Fruit fly (Drosophila melanogaster) whole organism, embryonic: ENCODE results near the gene Vps37B.
A peak's percentile ranks its signal among the peaks of the same experiment; 100 is the strongest.

Source experiments
- Aef1 ChIP-seq: fragments of 200-800 bp; sonication (Bioruptor generic); IDR thresholded peaks from 3 replicates; pipeline ENCODE4 v1.3.6; 2022; ENCODE audit warnings: missing biosample characterization, missing genetic modification characterization
- Atf6 ChIP-seq: fragments of 200-800 bp; sonication (Bioruptor generic); IDR thresholded peaks from 2 replicates; pipeline ENCODE4 v1.3.6; 2022; ENCODE audit warnings: missing biosample characterization, missing genetic modification characterization
- CG11723 ChIP-seq: fragments of 200-800 bp; sonication (Bioruptor generic); optimal IDR thresholded peaks from 2 replicates; lab custom pipeline; 2017; ENCODE audit warnings: missing biosample characterization, mild to moderate bottlenecking, missing genetic modification characterization
- CG14860 ChIP-seq: fragments of 200-800 bp; sonication (Bioruptor generic); IDR thresholded peaks from 3 replicates; pipeline ENCODE4 v1.3.6; 2022; ENCODE audit warnings: missing biosample characterization, missing genetic modification characterization; ENCODE audit not compliant: partially characterized antibody
- CG15514 ChIP-seq: fragments of 200-800 bp; sonication (Bioruptor generic); optimal IDR thresholded peaks from 3 replicates; lab custom pipeline; 2017; ENCODE audit warnings: missing biosample characterization, missing genetic modification characterization, mild to moderate bottlenecking, moderate library complexity, missing genetic modification reagents
- CG15601 ChIP-seq: fragments of 200-800 bp; sonication (Bioruptor generic); optimal IDR thresholded peaks from 3 replicates; lab custom pipeline; 2019; ENCODE audit warnings: missing biosample characterization, mild to moderate bottlenecking, missing genetic modification characterization, moderate library complexity
- CG1602 ChIP-seq: fragments of 200-800 bp; sonication (Bioruptor generic); optimal IDR thresholded peaks from 3 replicates; lab custom pipeline; 2016; ENCODE audit warnings: missing biosample characterization, missing genetic modification characterization
- CG17829 ChIP-seq: fragments of 200-800 bp; optimal IDR thresholded peaks from 2 replicates; lab custom pipeline; 2019; ENCODE audit warnings: missing biosample characterization, mild to moderate bottlenecking, missing genetic modification characterization, moderate library complexity
- CG18011 ChIP-seq: fragments of 200-800 bp; sonication (Bioruptor generic); optimal IDR thresholded peaks from 2 replicates; lab custom pipeline; 2017; ENCODE audit warnings: missing biosample characterization, missing genetic modification characterization, mild to moderate bottlenecking, moderate library complexity, missing genotype
- CG18599 ChIP-seq: fragments of 200-800 bp; sonication (Bioruptor generic); optimal IDR thresholded peaks from 3 replicates; lab custom pipeline; 2017; ENCODE audit warnings: missing biosample characterization, missing genetic modification characterization, mild to moderate bottlenecking, moderate library complexity, missing genetic modification reagents
- CG2120 ChIP-seq: fragments of 200-800 bp; sonication (Bioruptor generic); optimal IDR thresholded peaks from 3 replicates; lab custom pipeline; 2016; ENCODE audit warnings: missing biosample characterization, missing genetic modification characterization
- CG2129 ChIP-seq: fragments of 200-800 bp; sonication (Bioruptor generic); IDR thresholded peaks from 2 replicates; pipeline ENCODE4 v1.3.6; 2022; ENCODE audit warnings: missing biosample characterization, missing genetic modification characterization; ENCODE audit not compliant: partially characterized antibody
- CG2712 ChIP-seq: fragments of 200-800 bp; optimal IDR thresholded peaks from 3 replicates; lab custom pipeline; 2019; ENCODE audit warnings: missing biosample characterization, mild to moderate bottlenecking, missing genetic modification characterization, moderate library complexity
- CG31441 ChIP-seq: fragments of 200-800 bp; sonication (Bioruptor generic); IDR thresholded peaks from 2 replicates; pipeline ENCODE4 v1.3.6; 2022; ENCODE audit warnings: missing biosample characterization, missing genetic modification characterization
- CG3163 ChIP-seq: fragments of 200-800 bp; sonication (Bioruptor generic); optimal IDR thresholded peaks from 3 replicates; lab custom pipeline; 2016; ENCODE audit warnings: missing biosample characterization, missing genetic modification characterization
- CG33557 ChIP-seq: fragments of 200-800 bp; sonication (Bioruptor generic); optimal IDR thresholded peaks from 2 replicates; lab custom pipeline; 2019; ENCODE audit warnings: missing biosample characterization, mild to moderate bottlenecking, missing genetic modification characterization, moderate library complexity
- CG34224 ChIP-seq: fragments of 200-800 bp; sonication (Bioruptor generic); IDR thresholded peaks from 3 replicates; pipeline ENCODE4 v1.3.6; 2022; ENCODE audit warnings: missing biosample characterization, missing genetic modification characterization; ENCODE audit not compliant: partially characterized antibody
- CG4424 ChIP-seq: fragments of 200-800 bp; sonication (Bioruptor generic); optimal IDR thresholded peaks from 3 replicates; lab custom pipeline; 2016; ENCODE audit warnings: missing biosample characterization, missing genetic modification characterization
- CG9797 ChIP-seq: fragments of 200-800 bp; sonication (Bioruptor generic); optimal IDR thresholded peaks from 3 replicates; lab custom pipeline; 2018; ENCODE audit warnings: missing biosample characterization, mild to moderate bottlenecking, missing genetic modification characterization
- CG9876 ChIP-seq: fragments of 200-800 bp; sonication (Bioruptor generic); optimal IDR thresholded peaks from 2 replicates; lab custom pipeline; 2016; ENCODE audit warnings: missing biosample characterization, missing genetic modification characterization
- CoRest ChIP-seq: fragments of 200-800 bp; sonication (Bioruptor generic); optimal IDR thresholded peaks from 3 replicates; lab custom pipeline; 2018; ENCODE audit warnings: missing biosample characterization, mild to moderate bottlenecking, missing genetic modification characterization, moderate library complexity
- Dek ChIP-seq: fragments of 200-800 bp; sonication (Bioruptor generic); optimal IDR thresholded peaks from 3 replicates; lab custom pipeline; 2019; ENCODE audit warnings: missing biosample characterization, mild to moderate bottlenecking, missing genetic modification characterization, moderate library complexity
- Doc3 ChIP-seq: fragments of 200-800 bp; sonication (Bioruptor generic); IDR thresholded peaks from 3 replicates; pipeline ENCODE4 v1.3.6; 2022; ENCODE audit warnings: missing biosample characterization, missing genetic modification characterization; ENCODE audit not compliant: partially characterized antibody
- HHEX ChIP-seq: fragments of 200-800 bp; sonication (Bioruptor generic); optimal IDR thresholded peaks from 3 replicates; lab custom pipeline; 2017; ENCODE audit warnings: missing biosample characterization, mild to moderate bottlenecking, missing genetic modification characterization, missing genetic modification reagents
- Hmr ChIP-seq: fragments of 200-800 bp; sonication (Bioruptor generic); optimal IDR thresholded peaks from 3 replicates; lab custom pipeline; 2017; ENCODE audit warnings: mild to moderate bottlenecking, missing biosample characterization, missing genetic modification reagents, missing genetic modification characterization
- Pdp1 ChIP-seq, 2 experiments: fragments of 200-800 bp; sonication (Bioruptor generic); optimal IDR thresholded peaks; 3 replicates each; lab custom pipeline; 2016; ENCODE audit warnings: missing biosample characterization in 2 of 2, missing genetic modification characterization in 2 of 2, mild to moderate bottlenecking in 1 of 2, moderate library complexity in 1 of 2
- Spps ChIP-seq: fragments of 200-800 bp; sonication (Bioruptor generic); optimal IDR thresholded peaks from 2 replicates; lab custom pipeline; 2018; ENCODE audit warnings: missing biosample characterization, mild to moderate bottlenecking, missing genetic modification characterization
- Sry-β ChIP-seq: fragments of 200-800 bp; sonication (Bioruptor generic); optimal IDR thresholded peaks from 2 replicates; lab custom pipeline; 2018; ENCODE audit warnings: missing biosample characterization, mild to moderate bottlenecking, missing genetic modification characterization, moderate library complexity
- Vsx1 ChIP-seq: fragments of 200-800 bp; sonication (Bioruptor generic); optimal IDR thresholded peaks from 2 replicates; lab custom pipeline; 2017; ENCODE audit warnings: missing biosample characterization, mild to moderate bottlenecking, missing genetic modification characterization, missing genetic modification reagents
- bowl ChIP-seq: fragments of 200-800 bp; sonication (Bioruptor generic); IDR thresholded peaks from 2 replicates; pipeline ENCODE4 v1.3.6; 2022; ENCODE audit warnings: missing biosample characterization, missing genetic modification characterization
- cato ChIP-seq: fragments of 200-800 bp; sonication (Bioruptor generic); optimal IDR thresholded peaks from 2 replicates; lab custom pipeline; 2016; ENCODE audit warnings: missing biosample characterization, missing genetic modification characterization, borderline replicate concordance
- crp ChIP-seq, 2 experiments: fragments of 200-800 bp; sonication (Bioruptor generic); optimal IDR thresholded peaks; 2 replicates in 1 of 2; 3 replicates in 1 of 2; lab custom pipeline; 2017; ENCODE audit warnings: missing biosample characterization in 2 of 2, missing genetic modification characterization in 2 of 2, mild to moderate bottlenecking in 1 of 2, moderate library complexity in 1 of 2
- emc ChIP-seq: fragments of 200-800 bp; sonication (Bioruptor generic); optimal IDR thresholded peaks from 2 replicates; lab custom pipeline; 2016; ENCODE audit warnings: missing biosample characterization, missing genetic modification characterization
- exex ChIP-seq: fragments of 200-800 bp; sonication (Bioruptor generic); optimal IDR thresholded peaks from 4 replicates; lab custom pipeline; 2018; ENCODE audit warnings: missing biosample characterization, mild to moderate bottlenecking, missing genetic modification characterization, moderate library complexity
- lilli ChIP-seq: fragments of 200-800 bp; sonication (Bioruptor generic); optimal IDR thresholded peaks from 3 replicates; lab custom pipeline; 2016; ENCODE audit warnings: missing biosample characterization, missing genetic modification characterization
- nom ChIP-seq: fragments of 200-800 bp; sonication (Bioruptor generic); optimal IDR thresholded peaks from 2 replicates; lab custom pipeline; 2017; ENCODE audit warnings: missing biosample characterization, missing genetic modification characterization, mild to moderate bottlenecking, moderate library complexity, missing genetic modification reagents
- odd ChIP-seq: fragments of 200-800 bp; sonication (Bioruptor generic); optimal IDR thresholded peaks from 2 replicates; lab custom pipeline; 2017; ENCODE audit warnings: missing biosample characterization, mild to moderate bottlenecking, missing genetic modification characterization
- onecut ChIP-seq: fragments of 200-800 bp; sonication (Bioruptor generic); IDR thresholded peaks from 2 replicates; pipeline ENCODE4 v1.3.6; 2022; ENCODE audit warnings: missing biosample characterization, missing genetic modification characterization
- org-1 ChIP-seq: fragments of 200-800 bp; sonication (Bioruptor generic); optimal IDR thresholded peaks from 2 replicates; lab custom pipeline; 2017; ENCODE audit warnings: missing biosample characterization, missing genetic modification characterization
- pan ChIP-seq, 4 experiments: fragments of >200 bp in 3 of 4; fragments of 200-800 bp in 1 of 4; sonication (Bioruptor generic) in 1 of 4; optimal IDR thresholded peaks in 3 of 4; IDR thresholded peaks in 1 of 4; 2 replicates each; pipeline versions ENCODE4 v1.3.6 to Lab custom; 2017 to 2022; ENCODE audit warnings: missing biosample characterization in 2 of 4, missing genetic modification characterization in 2 of 4, mixed read lengths in 1 of 4
- pum ChIP-seq: fragments of 200-800 bp; sonication (Bioruptor generic); optimal IDR thresholded peaks from 2 replicates; lab custom pipeline; 2016; ENCODE audit warnings: missing biosample characterization, missing genetic modification characterization
- schlank ChIP-seq: fragments of 200-800 bp; sonication (Bioruptor generic); optimal IDR thresholded peaks from 2 replicates; lab custom pipeline; 2018; ENCODE audit warnings: missing biosample characterization, mild to moderate bottlenecking, missing genetic modification characterization
- sug ChIP-seq: fragments of 200-800 bp; optimal IDR thresholded peaks from 2 replicates; lab custom pipeline; 2019; ENCODE audit warnings: missing biosample characterization, mild to moderate bottlenecking, missing genetic modification characterization, moderate library complexity
- twi ChIP-seq: fragments of 200-800 bp; optimal IDR thresholded peaks from 2 replicates; lab custom pipeline; 2019; ENCODE audit warnings: missing biosample characterization, mild to moderate bottlenecking, missing genetic modification characterization, moderate library complexity
- unpg ChIP-seq: fragments of 200-800 bp; sonication (Bioruptor generic); optimal IDR thresholded peaks from 3 replicates; lab custom pipeline; 2018; ENCODE audit warnings: missing biosample characterization, mild to moderate bottlenecking, missing genetic modification characterization, moderate library complexity

Vps37B gene

DNA sequence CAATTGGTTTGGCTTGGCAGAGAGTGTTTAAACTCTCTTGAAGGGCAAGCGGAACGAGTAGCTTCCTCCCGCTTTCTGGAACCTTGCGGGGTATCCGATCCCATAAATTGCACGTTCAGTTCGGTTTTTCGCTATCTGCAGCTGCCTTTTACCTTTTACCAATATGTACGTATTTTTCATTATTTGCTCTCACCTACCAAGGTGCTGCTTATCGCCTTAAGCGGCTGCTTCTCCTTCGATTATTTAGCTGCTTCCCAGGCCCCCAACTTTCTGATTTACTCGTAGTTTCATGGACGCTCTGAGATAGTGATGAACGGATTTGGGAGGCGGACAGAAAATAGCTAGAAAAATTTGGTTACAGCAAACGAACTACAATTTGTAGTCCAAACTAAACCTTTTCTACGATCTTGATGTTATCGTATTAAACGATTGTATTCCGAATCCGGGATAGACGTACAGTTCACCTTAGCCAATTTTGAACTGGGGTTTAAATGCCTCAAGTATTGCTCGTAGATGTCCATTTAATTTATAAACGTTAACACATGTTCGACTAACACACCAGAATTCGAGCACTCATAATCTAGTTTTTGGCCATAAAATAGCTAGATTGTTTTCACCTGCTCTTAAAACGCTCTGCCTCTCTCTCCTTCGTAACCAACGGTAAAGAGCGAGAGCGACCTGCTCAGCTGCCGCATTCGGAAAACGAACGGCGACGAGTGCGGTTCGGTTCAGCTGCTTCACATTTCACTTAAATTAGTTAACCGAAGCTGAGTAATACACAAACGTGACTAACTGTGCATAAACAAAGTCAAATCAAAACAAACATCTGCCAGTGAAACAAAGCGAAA is 38.5 kb downstream of the Vps37B start (continued):
- TF ChIP-seq pan (optimal IDR thresholded peaks at IDR 0.05; lab: Kevin White, UChicago) (no peak), pan (GFP tag; optimal IDR thresholded peaks at IDR 0.05 in 1 of 2, IDR thresholded peaks at IDR 0.05 in 1 of 2) (peak in 1 of 2 experiments; percentile 17), CG31441 (0 out of 2 replicates have a peak, but pooled peaks have one; percentile 23), org-1 (GFP tag; lab: Kevin White, UChicago) (peak; percentile 43), CG18011 (GFP tag; lab: Kevin White, UChicago) (no peak), Sry-β (peak; percentile 99), CG9876 (peak; percentile 45), Hmr (GFP tag; lab: Kevin White, UChicago) (peak; percentile 54), Aef1 (GFP tag; lab: Robert Waterston, UW) (no peak), unpg (GFP tag; lab: Kevin White, UChicago) (peak; percentile 26), CG18599 (GFP tag; lab: Kevin White, UChicago) (peak; percentile 66), twi (peak; percentile 50), crp (GFP tag; optimal IDR thresholded peaks at IDR 0.05; lab: Kevin White, UChicago) (peak in 1 of 2 experiments; percentile 16), HHEX (GFP tag; lab: Kevin White, UChicago) (peak; percentile 29), Dek (tag; lab: Kevin White, UChicago) (peak; percentile 42), sug (peak; percentile 79), Spps (tag; lab: Kevin White, UChicago) (no peak), CG2129 (GFP tag; lab: Robert Waterston, UW) (no peak), Doc3 (GFP tag; lab: Robert Waterston, UW) (0 out of 3 replicates have a peak, but pooled peaks have one; percentile 4), odd (GFP tag; lab: Kevin White, UChicago) (peak; percentile 45), CG9797 (no peak), bowl (GFP tag; lab: Robert Waterston, UW) (no peak), CG33557 (GFP tag; lab: Kevin White, UChicago) (peak; percentile 37), CG17829 (tag; lab: Kevin White, UChicago) (peak; percentile 79), onecut (GFP tag; lab: Robert Waterston, UW) (peak; percentile 6; the same call in 1 of the 2 replicates), CG2120 (GFP tag; lab: Kevin White, UChicago) (peak; percentile 61), exex (tag; lab: Kevin White, UChicago) (peak; percentile 5), CG11723 (GFP tag; lab: Kevin White, UChicago) (peak; percentile 15), CoRest (tag; lab: Kevin White, UChicago) (peak; percentile 64), CG14860 (GFP tag; lab: Robert Waterston, UW) (no peak), CG15514 (GFP tag; lab: Kevin White, UChicago) (peak; percentile 54), CG3163 (peak; percentile 76), Vsx1 (GFP tag; lab: Kevin White, UChicago) (peak; percentile 38), emc (GFP tag; lab: Kevin White, UChicago) (peak; percentile 20), Atf6 (0 out of 2 replicates have a peak, but pooled peaks have one; percentile 32), pum (GFP tag; lab: Kevin White, UChicago) (no peak), CG2712 (peak; percentile 45), CG34224 (GFP tag; lab: Robert Waterston, UW) (0 out of 3 replicates have a peak, but pooled peaks have one; percentile 32), CG15601 (tag; lab: Kevin White, UChicago) (peak; percentile 23), schlank (tag; lab: Kevin White, UChicago) (no peak), nom (GFP tag; lab: Kevin White, UChicago) (peak; percentile 30), CG4424 (GFP tag; lab: Kevin White, UChicago) (peak; percentile 28), Pdp1 (GFP tag; optimal IDR thresholded peaks at IDR 0.05; lab: Kevin White, UChicago) (peak in 1 of 2 experiments; percentile 58), CG1602 (GFP tag; lab: Kevin White, UChicago) (peak; percentile 7), cato (no peak), lilli (peak; percentile 39)
